Fruit fly (Drosophila melanogaster): Measurements from ENCODE around the gene msl-2.

The msl-2 gene

dm6 chr2L:3475168-3475567 is 9.3 kb upstream of the msl-2 start:
- peak; percentile 30 for TF ChIP-seq D19A (tag; optimal IDR thresholded peaks at IDR 0.05)
- no peak for TF ChIP-seq esg (GFP tag; conservative IDR thresholded peaks at IDR 0.05)

dm6 chr2L:3472242-3472641 is 6.3 kb upstream of the msl-2 start, which contains the start of gene Pgant4:
TSS of gene Pgant4 (plus strand) at chr2L:3472603.
- TF ChIP-seq CG1603 (tag; optimal IDR thresholded peaks at IDR 0.05) (peak; percentile 53), CG2712 (tag; optimal IDR thresholded peaks at IDR 0.05) (peak; percentile 51), CG3163 (GFP tag; optimal IDR thresholded peaks at IDR 0.05) (no peak), mam (GFP tag; optimal IDR thresholded peaks at IDR 0.05) (peak; percentile 7), gce (GFP tag; IDR thresholded peaks at IDR 0.05) (no peak; the same call in 2 of the 3 replicates), CG7357 (GFP tag; IDR thresholded peaks at IDR 0.05) (peak; percentile 43; the same call in 1 of the 3 replicates), abd-A (tag; optimal IDR thresholded peaks at IDR 0.05) (no peak), zen (tag; optimal IDR thresholded peaks at IDR 0.05) (peak; percentile 52), CG4707 (GFP tag; optimal IDR thresholded peaks at IDR 0.05) (no peak), CG12104 (GFP tag; optimal IDR thresholded peaks at IDR 0.05) (no peak), Scr (GFP tag; IDR thresholded peaks at IDR 0.05; ENCODE audit: partially characterized antibody) (no peak), Mes4 (GFP tag; optimal IDR thresholded peaks at IDR 0.05) (no peak), CG14667 (GFP tag; IDR thresholded peaks at IDR 0.05) (peak; percentile 63), CG5953 (GFP tag; IDR thresholded peaks at IDR 0.05) (no peak), Chrac-16 (GFP tag; optimal IDR thresholded peaks at IDR 0.05) (peak; percentile 66), Hr51 (GFP tag; optimal IDR thresholded peaks at IDR 0.05) (no peak), nmo (GFP tag; optimal IDR thresholded peaks at IDR 0.05) (peak; percentile 46), Trl (optimal IDR thresholded peaks at IDR 0.05) (no peak), Trl (GFP tag; optimal IDR thresholded peaks at IDR 0.05) (peak; percentile 32), h (optimal IDR thresholded peaks at IDR 0.05) (no peak), nau (GFP tag; optimal IDR thresholded peaks at IDR 0.05) (no peak), pan (optimal IDR thresholded peaks at IDR 0.05) (no peak), pan (GFP tag; optimal IDR thresholded peaks at IDR 0.05 in 1 of 2, IDR thresholded peaks at IDR 0.05 in 1 of 2) (peak in 1 of 2 experiments; percentile 76), chm (GFP tag; IDR thresholded peaks at IDR 0.05) (no peak), CG43689 (GFP tag; IDR thresholded peaks at IDR 0.05) (no peak), psq (GFP tag; optimal IDR thresholded peaks at IDR 0.05) (no peak), fru (optimal IDR thresholded peaks at IDR 0.05) (no peak), CG4617 (GFP tag; optimal IDR thresholded peaks at IDR 0.05; ENCODE audit: borderline replicate concordance) (peak; percentile 28), pita (GFP tag; optimal IDR thresholded peaks at IDR 0.05) (peak; percentile 9), Lhr (GFP tag; optimal IDR thresholded peaks at IDR 0.05) (peak; percentile 68), HHEX (GFP tag; optimal IDR thresholded peaks at IDR 0.05) (peak; percentile 64), zen2 (GFP tag; IDR thresholded peaks at IDR 0.05; ENCODE audit: partially characterized antibody) (no peak), CG33557 (GFP tag; optimal IDR thresholded peaks at IDR 0.05) (no peak), Awh (GFP tag; IDR thresholded peaks at IDR 0.05) (0 out of 2 replicates have a peak, but pooled peaks have one; percentile 29), CG2889 (GFP tag; IDR thresholded peaks at IDR 0.05) (peak; percentile 40; the same call in 1 of the 3 replicates), esg (GFP tag; conservative IDR thresholded peaks at IDR 0.05) (no peak; the same call in 1 of the 2 replicates), CG17328 (GFP tag; IDR thresholded peaks at IDR 0.05) (peak; percentile 60), CG11247 (GFP tag; IDR thresholded peaks at IDR 0.05) (peak; percentile 87), Rfx (GFP tag; IDR thresholded peaks at IDR 0.05) (peak; percentile 88), Mad (GFP tag; optimal IDR thresholded peaks at IDR 0.05) (peak; percentile 2), zfh2 (GFP tag; optimal IDR thresholded peaks at IDR 0.05) (no peak), CG11560 (tag; IDR thresholded peaks at IDR 0.05) (no peak; the same call in 2 of the 3 replicates), CG10959 (GFP tag; IDR thresholded peaks at IDR 0.05) (peak; percentile 62; the same call in 1 of the 2 replicates), repo (GFP tag; optimal IDR thresholded peaks at IDR 0.05) (peak; percentile 8), ato (GFP tag; IDR thresholded peaks at IDR 0.05; ENCODE audit: partially characterized antibody) (no peak), CG31224 (GFP tag; IDR thresholded peaks at IDR 0.05) (no peak; the same call in 1 of the 2 replicates), CG18011 (GFP tag; optimal IDR thresholded peaks at IDR 0.05) (no peak), Asciz (GFP tag; optimal IDR thresholded peaks at IDR 0.05) (no peak), Ets97D (GFP tag; optimal IDR thresholded peaks at IDR 0.05) (no peak)
